Fruit fly (Drosophila melanogaster) whole organism, prepupa: Measurements from ENCODE around the gene CG15824.

Experiments
- CG10631 ChIP-seq: fragments of 200-800 bp; sonication (Bioruptor generic); optimal IDR thresholded peaks from 2 replicates; lab custom pipeline; 2016; ENCODE audit warnings: missing biosample characterization, missing genetic modification characterization
- CG11902 ChIP-seq: fragments of 200-800 bp; sonication (Bioruptor generic); optimal IDR thresholded peaks from 3 replicates; lab custom pipeline; 2016; ENCODE audit warnings: missing biosample characterization, missing genetic modification characterization
- CG15336 ChIP-seq: fragments of 200-800 bp; sonication (Bioruptor generic); IDR thresholded peaks from 2 replicates; pipeline ENCODE4 v1.3.6; 2022; ENCODE audit warnings: missing biosample characterization, missing genetic modification characterization
- CG3032 ChIP-seq: fragments of 200-800 bp; optimal IDR thresholded peaks from 2 replicates; lab custom pipeline; 2019; ENCODE audit warnings: missing biosample characterization, mild to moderate bottlenecking, missing genetic modification characterization, moderate library complexity
- CG31627 ChIP-seq: fragments of 200-800 bp; sonication (Bioruptor generic); optimal IDR thresholded peaks from 3 replicates; lab custom pipeline; 2016; ENCODE audit warnings: missing biosample characterization, missing genetic modification characterization
- CG32006 ChIP-seq: fragments of 200-800 bp; sonication (Bioruptor generic); optimal IDR thresholded peaks from 3 replicates; lab custom pipeline; 2017; ENCODE audit warnings: missing biosample characterization, mild to moderate bottlenecking, missing genetic modification characterization
- CG34406 ChIP-seq: fragments of 200-800 bp; sonication (Bioruptor generic); optimal IDR thresholded peaks from 3 replicates; lab custom pipeline; 2016; ENCODE audit warnings: missing biosample characterization, missing genetic modification characterization
- CG3919 ChIP-seq: fragments of 200-800 bp; sonication (Bioruptor generic); optimal IDR thresholded peaks from 3 replicates; lab custom pipeline; 2016; ENCODE audit warnings: missing biosample characterization, missing genetic modification characterization
- CG4318 ChIP-seq: fragments of 200-800 bp; sonication (Bioruptor generic); optimal IDR thresholded peaks from 3 replicates; lab custom pipeline; 2017; ENCODE audit warnings: missing biosample characterization, mild to moderate bottlenecking, missing genetic modification characterization
- CG6163 ChIP-seq: fragments of 200-800 bp; sonication (Bioruptor generic); IDR thresholded peaks from 3 replicates; pipeline ENCODE4 v1.3.6; 2022; ENCODE audit warnings: missing biosample characterization, missing genetic modification characterization
- CG6276 ChIP-seq: fragments of 200-800 bp; sonication (Bioruptor generic); optimal IDR thresholded peaks from 2 replicates; lab custom pipeline; 2017; ENCODE audit warnings: missing biosample characterization, mild to moderate bottlenecking, missing genetic modification characterization
- CG6854 ChIP-seq: fragments of 200-800 bp; sonication (Bioruptor generic); optimal IDR thresholded peaks from 2 replicates; lab custom pipeline; 2017; ENCODE audit warnings: missing biosample characterization, mild to moderate bottlenecking, missing genetic modification characterization
- CG7368 ChIP-seq: fragments of 200-800 bp; sonication (Bioruptor generic); optimal IDR thresholded peaks from 3 replicates; lab custom pipeline; 2016; ENCODE audit warnings: missing biosample characterization, missing genetic modification characterization
- CG8119 ChIP-seq: fragments of 200-800 bp; sonication (Bioruptor generic); IDR thresholded peaks from 3 replicates; pipeline ENCODE4 v1.3.6; 2022; ENCODE audit warnings: missing biosample characterization, missing genetic modification characterization
- CG8632 ChIP-seq: fragments of 200-800 bp; sonication (Bioruptor generic); optimal IDR thresholded peaks from 3 replicates; lab custom pipeline; 2016; ENCODE audit warnings: missing biosample characterization, missing genetic modification characterization
- CG9139 ChIP-seq: fragments of 200-800 bp; sonication (Bioruptor generic); optimal IDR thresholded peaks from 3 replicates; lab custom pipeline; 2017; ENCODE audit warnings: missing biosample characterization, mild to moderate bottlenecking, missing genetic modification characterization
- Eip78C ChIP-seq: fragments of 200-800 bp; sonication (Bioruptor generic); peaks from one replicate; lab custom pipeline; 2016; ENCODE audit warnings: missing biosample characterization, missing genetic modification characterization
- Eip93F ChIP-seq: fragments of 200-800 bp; sonication (Bioruptor generic); optimal IDR thresholded peaks from 2 replicates; lab custom pipeline; 2016; ENCODE audit warnings: missing biosample characterization, mild to moderate bottlenecking, missing genetic modification characterization
- Ets96B ChIP-seq: fragments of 200-800 bp; optimal IDR thresholded peaks from 2 replicates; lab custom pipeline; 2019; ENCODE audit warnings: missing biosample characterization, mild to moderate bottlenecking, missing genetic modification characterization, moderate library complexity
- Gug ChIP-seq: fragments of 200-800 bp; sonication (Bioruptor generic); IDR thresholded peaks from 2 replicates; pipeline ENCODE4 v1.3.6; 2022; ENCODE audit warnings: missing biosample characterization, missing genetic modification characterization
- Hr38 ChIP-seq: sonication (Bioruptor generic); optimal IDR thresholded peaks from 2 replicates; lab custom pipeline; 2016; ENCODE audit warnings: missing biosample characterization, missing genetic modification characterization
- Hr39 ChIP-seq: fragments of 200-800 bp; sonication (Bioruptor generic); optimal IDR thresholded peaks from 2 replicates; lab custom pipeline; 2016; ENCODE audit warnings: missing biosample characterization, missing genetic modification characterization
- Hr4 ChIP-seq: fragments of 200-800 bp; sonication (Bioruptor generic); optimal IDR thresholded peaks from 3 replicates; lab custom pipeline; 2016; ENCODE audit warnings: missing biosample characterization, missing genetic modification characterization
- Lpt ChIP-seq: fragments of 200-800 bp; sonication (Bioruptor generic); optimal IDR thresholded peaks from 3 replicates; lab custom pipeline; 2016; ENCODE audit warnings: missing biosample characterization, missing genetic modification characterization
- Met ChIP-seq: fragments of 200-800 bp; sonication (Bioruptor generic); optimal IDR thresholded peaks from 3 replicates; lab custom pipeline; 2016; ENCODE audit warnings: missing biosample characterization, missing genetic modification characterization
- OdsH ChIP-seq: fragments of 200-800 bp; sonication (Bioruptor generic); optimal IDR thresholded peaks from 3 replicates; lab custom pipeline; 2016; ENCODE audit warnings: missing biosample characterization, missing genetic modification characterization
- Smox ChIP-seq: fragments of 200-800 bp; sonication (Bioruptor generic); optimal IDR thresholded peaks from 3 replicates; lab custom pipeline; 2016; ENCODE audit warnings: missing biosample characterization, missing genetic modification characterization
- Sox102F ChIP-seq: fragments of 200-800 bp; sonication (Bioruptor generic); optimal IDR thresholded peaks from 2 replicates; lab custom pipeline; 2016; ENCODE audit warnings: missing biosample characterization, mild to moderate bottlenecking, missing genetic modification characterization
- Sox14 ChIP-seq: fragments of 200-800 bp; sonication (Bioruptor generic); optimal IDR thresholded peaks from 3 replicates; lab custom pipeline; 2016; ENCODE audit warnings: missing biosample characterization, missing genetic modification characterization
- Sox15 ChIP-seq: fragments of 200-800 bp; sonication (Bioruptor generic); optimal IDR thresholded peaks from 3 replicates; lab custom pipeline; 2016; ENCODE audit warnings: missing biosample characterization, missing genetic modification characterization
- acj6 ChIP-seq: fragments of 200-800 bp; sonication (Bioruptor generic); optimal IDR thresholded peaks from 3 replicates; lab custom pipeline; 2016; ENCODE audit warnings: missing biosample characterization, missing genetic modification characterization
- cyc ChIP-seq: fragments of 200-800 bp; sonication (Bioruptor generic); optimal IDR thresholded peaks from 3 replicates; lab custom pipeline; 2016; ENCODE audit warnings: missing biosample characterization, missing genetic modification characterization
- dsx ChIP-seq: fragments of 200-800 bp; optimal IDR thresholded peaks from 3 replicates; lab custom pipeline; 2019; ENCODE audit warnings: missing biosample characterization, mild to moderate bottlenecking, missing genetic modification characterization, moderate library complexity; ENCODE audit not compliant: poor library complexity, severe bottlenecking
- eg ChIP-seq: fragments of 200-800 bp; sonication (Bioruptor generic); IDR thresholded peaks from 3 replicates; pipeline ENCODE4 v1.3.6; 2022; ENCODE audit warnings: missing biosample characterization, missing genetic modification characterization
- fkh ChIP-seq: fragments of 200-800 bp; sonication (Bioruptor generic); optimal IDR thresholded peaks from 3 replicates; lab custom pipeline; 2017; ENCODE audit warnings: missing biosample characterization, mild to moderate bottlenecking, missing genetic modification characterization, moderate library complexity
- net ChIP-seq: fragments of 200-800 bp; sonication (Bioruptor generic); optimal IDR thresholded peaks from 3 replicates; lab custom pipeline; 2016; ENCODE audit warnings: missing biosample characterization, missing genetic modification characterization
- salr ChIP-seq, 2 experiments: fragments of 200-800 bp; sonication (Bioruptor generic); optimal IDR thresholded peaks; 3 replicates each; lab custom pipeline; 2016 to 2018; ENCODE audit warnings: missing biosample characterization in 2 of 2, missing genetic modification characterization in 2 of 2, mild to moderate bottlenecking in 1 of 2
- spab ChIP-seq: fragments of 200-800 bp; sonication (Bioruptor generic); optimal IDR thresholded peaks from 2 replicates; lab custom pipeline; 2017; ENCODE audit warnings: missing biosample characterization, mild to moderate bottlenecking, missing genetic modification characterization, missing genetic modification reagents
- svp ChIP-seq: fragments of 200-800 bp; sonication (Bioruptor generic); peaks from one replicate; lab custom pipeline; 2016; ENCODE audit warnings: missing biosample characterization, missing genetic modification characterization
- vri ChIP-seq: fragments of 200-800 bp; sonication (Bioruptor generic); optimal IDR thresholded peaks from 3 replicates; lab custom pipeline; 2016; ENCODE audit warnings: missing biosample characterization, mild to moderate bottlenecking, missing genetic modification characterization

CG15824 gene

dm6 chr2L:895448-895847 is 10.5 kb upstream of the CG15824 start (continued):
- TF ChIP-seq Eip93F (GFP tag; lab: Kevin White, UChicago) (no peak), CG9139 (GFP tag; lab: Kevin White, UChicago) (no peak), CG8119 (GFP tag; lab: Robert Waterston, UW) (no peak), CG4318 (GFP tag; lab: Kevin White, UChicago) (no peak), CG11902 (GFP tag; lab: Kevin White, UChicago) (no peak), eg (GFP tag; lab: Robert Waterston, UW) (0 out of 3 replicates have a peak, but pooled peaks have one; percentile 23), CG7368 (GFP tag; lab: Kevin White, UChicago) (no peak), CG3032 (no peak), vri (GFP tag; lab: Kevin White, UChicago) (no peak), salr (GFP tag; optimal IDR thresholded peaks at IDR 0.05; lab: Kevin White, UChicago) (no peak), svp (peak; percentile 73), net (GFP tag; lab: Kevin White, UChicago) (no peak), CG10631 (GFP tag; lab: Kevin White, UChicago) (no peak), acj6 (no peak), Sox14 (GFP tag; lab: Kevin White, UChicago) (no peak), fkh (GFP tag; lab: Kevin White, UChicago) (no peak), CG6163 (GFP tag; lab: Robert Waterston, UW) (no peak), Hr38 (GFP tag; lab: Kevin White, UChicago) (no peak), cyc (no peak), OdsH (GFP tag; lab: Kevin White, UChicago) (peak; percentile 26), Met (GFP tag; lab: Kevin White, UChicago) (peak; percentile 34)

- TF ChIP-seq Ets96B (no peak), svp (peak; percentile 38), Sox102F (GFP tag; lab: Kevin White, UChicago) (no peak), CG7368 (GFP tag; lab: Kevin White, UChicago) (no peak), CG11902 (GFP tag; lab: Kevin White, UChicago) (no peak), net (GFP tag; lab: Kevin White, UChicago) (no peak), Hr4 (no peak), CG8632 (no peak)
- TF ChIP-seq, all 60 proteins: peak for 1
Observed at dm6 chr2L:893171-893570, 8.2 kb upstream of the CG15824 start.

dm6 chr2L:892461-892860 is 7.5 kb upstream of the CG15824 start:
- TF ChIP-seq CG6163 (GFP tag; lab: Robert Waterston, UW) (no peak), Eip78C (GFP tag; lab: Kevin White, UChicago) (peak; percentile 32), svp (peak; percentile 57), Hr39 (GFP tag; lab: Kevin White, UChicago) (peak; percentile 8)

dm6 chr2L:889799-890198 is 4.9 kb upstream of the CG15824 start:
- no peak for TF ChIP-seq Lpt (GFP tag; lab: Kevin White, UChicago)
- TF ChIP-seq eg (GFP tag; lab: Robert Waterston, UW) = 0 out of 3 replicates have a peak, but pooled peaks have one; percentile 21

- TF ChIP-seq CG15336 (GFP tag; lab: Robert Waterston, UW) (no peak), Sox15 (GFP tag; lab: Kevin White, UChicago) (no peak), Ets96B (no peak), CG3032 (no peak), OdsH (GFP tag; lab: Kevin White, UChicago) (no peak), vri (GFP tag; lab: Kevin White, UChicago) (no peak), Eip78C (GFP tag; lab: Kevin White, UChicago) (no peak), cyc (no peak), CG34406 (no peak)
Observed at dm6 chr2L:887788-888187, 2.8 kb upstream of the CG15824 start.

- TF ChIP-seq Smox (GFP tag; lab: Kevin White, UChicago) (no peak), vri (GFP tag; lab: Kevin White, UChicago) (no peak), CG6854 (GFP tag; lab: Kevin White, UChicago) (no peak), dsx (GFP tag; lab: Kevin White, UChicago) (no peak), CG4318 (GFP tag; lab: Kevin White, UChicago) (no peak), Gug (GFP tag; lab: Robert Waterston, UW) (no peak), Hr39 (GFP tag; lab: Kevin White, UChicago) (no peak), CG31627 (no peak), CG11902 (GFP tag; lab: Kevin White, UChicago) (no peak), CG3919 (no peak), CG6276 (no peak), CG6163 (GFP tag; lab: Robert Waterston, UW) (no peak), spab (GFP tag; lab: Kevin White, UChicago) (no peak), Lpt (GFP tag; lab: Kevin White, UChicago) (no peak), Hr4 (no peak), Sox14 (GFP tag; lab: Kevin White, UChicago) (no peak), CG10631 (GFP tag; lab: Kevin White, UChicago) (no peak), CG32006 (GFP tag; lab: Kevin White, UChicago) (no peak)
Observed at dm6 chr2L:886743-887142, 1.8 kb upstream of the CG15824 start.
